Worm (Caenorhabditis elegans) whole organism, young adult: Measurements from ENCODE around the gene ceh-13.
A peak's percentile ranks its signal among the peaks of the same experiment; 100 is the strongest.

Experiments used
- C06A6.2 ChIP-seq: fragments of 200-800 bp; sonication (Bioruptor generic); conservative IDR thresholded peaks from 2 replicates; pipeline ENCODE4 v1.3.6; 2022; ENCODE audit warnings: missing genetic modification characterization, missing compliant biosample characterization
- C17E4.6 ChIP-seq: fragments of 200-800 bp; sonication (Bioruptor generic); IDR thresholded peaks from 2 replicates; pipeline ENCODE4 v1.3.6; 2022; ENCODE audit warnings: missing genetic modification reagents, missing genetic modification characterization, missing compliant biosample characterization
- F23B12.7 ChIP-seq: sonication (generic microtip); optimal IDR thresholded peaks from 2 replicates; lab custom pipeline; 2017; ENCODE audit warnings: missing genetic modification characterization, mild to moderate bottlenecking, missing compliant biosample characterization, antibody characterized with exemption, moderate library complexity; ENCODE audit not compliant: insufficient read depth
- F39B2.1 ChIP-seq: fragments of 200-800 bp; sonication (Bioruptor generic); IDR thresholded peaks from 2 replicates; pipeline ENCODE4 v1.3.6; 2022; ENCODE audit warnings: missing genetic modification reagents, missing genetic modification characterization, missing compliant biosample characterization
- F49E8.2 ChIP-seq: sonication (generic microtip); optimal IDR thresholded peaks from 3 replicates; lab custom pipeline; 2017; ENCODE audit warnings: missing genetic modification characterization, mild to moderate bottlenecking, missing compliant biosample characterization, antibody characterized with exemption, moderate library complexity; ENCODE audit not compliant: insufficient read depth
- F57A8.1 ChIP-seq: fragments of 200-800 bp; sonication (Bioruptor generic); optimal IDR thresholded peaks from 2 replicates; lab custom pipeline; 2018; ENCODE audit warnings: mild to moderate bottlenecking, missing genetic modification characterization, moderate library complexity, missing compliant biosample characterization
- F57C9.4 ChIP-seq: sonication (generic microtip); optimal IDR thresholded peaks from 2 replicates; lab custom pipeline; 2017; ENCODE audit warnings: mild to moderate bottlenecking, missing genetic modification characterization, missing compliant biosample characterization
- K12H6.12 ChIP-seq: fragments of 200-800 bp; sonication (Bioruptor generic); optimal IDR thresholded peaks from 2 replicates; lab custom pipeline; 2018; ENCODE audit warnings: mild to moderate bottlenecking, missing genetic modification characterization, missing compliant biosample characterization
- T07F8.4 ChIP-seq: sonication (generic microtip); optimal IDR thresholded peaks from 2 replicates; lab custom pipeline; 2016; ENCODE audit warnings: mild to moderate bottlenecking, missing genetic modification characterization, moderate library complexity, missing compliant biosample characterization
- T26A5.8 ChIP-seq: sonication (generic microtip); optimal IDR thresholded peaks from 2 replicates; lab custom pipeline; 2016; ENCODE audit warnings: missing genetic modification characterization, missing compliant biosample characterization
- Y53G8AR.9 ChIP-seq: fragments of 200-800 bp; sonication (Bioruptor generic); conservative IDR thresholded peaks from 2 replicates; pipeline ENCODE4 v1.3.6; 2022; ENCODE audit warnings: missing genetic modification reagents, missing genetic modification characterization, missing compliant biosample characterization
- akir-1 ChIP-seq: fragments of 200-800 bp; sonication (Bioruptor generic); optimal IDR thresholded peaks from 2 replicates; lab custom pipeline; 2018; ENCODE audit warnings: mild to moderate bottlenecking, missing genetic modification characterization, moderate library complexity, missing compliant biosample characterization
- aptf-3 ChIP-seq: fragments of 200-800 bp; sonication (Bioruptor generic); IDR thresholded peaks from 2 replicates; pipeline ENCODE4 v1.3.6; 2022; ENCODE audit warnings: missing genetic modification characterization, missing compliant biosample characterization
- attf-6 ChIP-seq: fragments of 200-800 bp; sonication (Bioruptor generic); IDR thresholded peaks from 2 replicates; pipeline ENCODE4 v1.3.6; 2022; ENCODE audit warnings: missing genetic modification reagents, missing genetic modification characterization, missing compliant biosample characterization
- bed-1 ChIP-seq: fragments of 200-800 bp; sonication (Bioruptor generic); IDR thresholded peaks from 2 replicates; pipeline ENCODE4 v1.3.6; 2022; ENCODE audit warnings: missing genetic modification reagents, missing genetic modification characterization, missing compliant biosample characterization
- ceh-27 ChIP-seq: fragments of 200-800 bp; sonication (Bioruptor generic); optimal IDR thresholded peaks from 2 replicates; lab custom pipeline; 2018; ENCODE audit warnings: mild to moderate bottlenecking, missing genetic modification characterization, moderate library complexity, missing compliant biosample characterization
- dpl-1 ChIP-seq: fragments of 150-350 bp; optimal IDR thresholded peaks from 2 replicates; lab custom pipeline; 2014; ENCODE audit warnings: missing biosample characterization, missing genetic modification reagents, missing genetic modification characterization
- egl-18 ChIP-seq: fragments of 200-800 bp; sonication (Bioruptor generic); IDR thresholded peaks from 2 replicates; pipeline ENCODE4 v1.3.6; 2022; ENCODE audit warnings: missing genetic modification reagents, missing genetic modification characterization, missing compliant biosample characterization
- egrh-3 ChIP-seq: fragments of 200-800 bp; sonication (Bioruptor generic); IDR thresholded peaks from 2 replicates; pipeline ENCODE4 v1.3.6; 2022; ENCODE audit warnings: missing genetic modification reagents, missing genetic modification characterization, missing compliant biosample characterization
- fkh-3 ChIP-seq: sonication (generic microtip); optimal IDR thresholded peaks from 2 replicates; lab custom pipeline; 2016; ENCODE audit warnings: mild to moderate bottlenecking, missing genetic modification characterization, missing compliant biosample characterization
- him-1 ChIP-seq: sonication (generic microtip); optimal IDR thresholded peaks from 2 replicates; lab custom pipeline; 2016; ENCODE audit warnings: missing genotype, missing genetic modification reagents, missing genetic modification characterization, missing compliant biosample characterization
- hlh-26 ChIP-seq: fragments of 200-800 bp; sonication (Bioruptor generic); conservative IDR thresholded peaks from 2 replicates; pipeline ENCODE4 v1.3.6; 2022; ENCODE audit warnings: missing genetic modification reagents, missing genetic modification characterization, missing compliant biosample characterization
- hmg-20 ChIP-seq: fragments of 200-800 bp; sonication (Bioruptor generic); IDR thresholded peaks from 2 replicates; pipeline ENCODE4 v1.3.6; 2022; ENCODE audit warnings: missing genetic modification reagents, missing genetic modification characterization, missing compliant biosample characterization
- hrde-1 ChIP-seq: sonication (generic microtip); optimal IDR thresholded peaks from 2 replicates; lab custom pipeline; 2016; ENCODE audit warnings: missing genetic modification characterization, mild to moderate bottlenecking, missing compliant biosample characterization, moderate library complexity, missing genotype, missing genetic modification reagents, borderline replicate concordance
- hsf-1 ChIP-seq: fragments of 200-800 bp; sonication (Bioruptor generic); IDR thresholded peaks from 2 replicates; pipeline ENCODE4 v1.3.6; 2022; ENCODE audit warnings: missing genetic modification reagents, missing genetic modification characterization, missing compliant biosample characterization
- lin-26 ChIP-seq: fragments of 200-800 bp; sonication (Bioruptor generic); IDR thresholded peaks from 2 replicates; pipeline ENCODE4 v1.3.6; 2022; ENCODE audit warnings: missing genetic modification reagents, missing genetic modification characterization, missing compliant biosample characterization
- lin-54 ChIP-seq: fragments of 200-800 bp; sonication (Bioruptor generic); optimal IDR thresholded peaks from 2 replicates; lab custom pipeline; 2018; ENCODE audit warnings: mild to moderate bottlenecking, missing genetic modification characterization, missing compliant biosample characterization
- lsy-27 ChIP-seq: sonication (generic microtip); optimal IDR thresholded peaks from 2 replicates; lab custom pipeline; 2017; ENCODE audit warnings: missing genetic modification characterization, mild to moderate bottlenecking, missing compliant biosample characterization, antibody characterized with exemption, missing genotype, borderline replicate concordance; ENCODE audit not compliant: insufficient read depth
- madf-6 ChIP-seq: fragments of 200-800 bp; sonication (Bioruptor generic); IDR thresholded peaks from 2 replicates; pipeline ENCODE4 v1.3.6; 2022; ENCODE audit warnings: missing genetic modification reagents, missing genetic modification characterization, missing compliant biosample characterization
- nfya-2 ChIP-seq: fragments of 200-800 bp; sonication (Bioruptor generic); IDR thresholded peaks from 2 replicates; pipeline ENCODE4 v1.3.6; 2022; ENCODE audit warnings: missing genetic modification reagents, missing genetic modification characterization, missing compliant biosample characterization
- nhr-120 ChIP-seq: fragments of 200-800 bp; sonication (Bioruptor generic); IDR thresholded peaks from 2 replicates; pipeline ENCODE4 v1.3.6; 2022; ENCODE audit warnings: missing genetic modification characterization, missing compliant biosample characterization
- nhr-90 ChIP-seq: sonication (generic microtip); optimal IDR thresholded peaks from 2 replicates; lab custom pipeline; 2016; ENCODE audit warnings: missing genotype, mild to moderate bottlenecking, missing genetic modification characterization, missing compliant biosample characterization
- rec-8 ChIP-seq, 2 experiments: sonication (generic microtip); optimal IDR thresholded peaks; 2 replicates each; lab custom pipeline; 2016; ENCODE audit warnings: mild to moderate bottlenecking in 2 of 2, missing genetic modification characterization in 2 of 2, missing genetic modification reagents in 2 of 2, missing genotype in 2 of 2, missing biosample characterization in 1 of 2, missing compliant biosample characterization in 1 of 2, moderate library complexity in 1 of 2
- sdz-38 ChIP-seq: sonication (generic microtip); optimal IDR thresholded peaks from 2 replicates; lab custom pipeline; 2016; ENCODE audit warnings: missing genotype, missing genetic modification characterization, missing compliant biosample characterization
- sea-2 ChIP-seq: fragments of 200-800 bp; sonication (Bioruptor generic); IDR thresholded peaks from 2 replicates; pipeline ENCODE4 v1.3.6; 2022; ENCODE audit warnings: missing genetic modification characterization, missing compliant biosample characterization
- snpc-1.1 ChIP-seq: sonication (generic microtip); optimal IDR thresholded peaks from 2 replicates; lab custom pipeline; 2017; ENCODE audit warnings: missing genetic modification characterization, mild to moderate bottlenecking, missing compliant biosample characterization, antibody characterized with exemption, moderate library complexity, missing genotype, missing genetic modification reagents; ENCODE audit not compliant: insufficient read depth
- snpc-1.3 ChIP-seq: sonication (generic microtip); optimal IDR thresholded peaks from 2 replicates; lab custom pipeline; 2017; ENCODE audit warnings: missing genetic modification characterization, mild to moderate bottlenecking, missing compliant biosample characterization, antibody characterized with exemption, moderate library complexity, missing genotype, missing genetic modification reagents; ENCODE audit not compliant: insufficient read depth
- snpc-3.4 ChIP-seq: sonication (generic microtip); optimal IDR thresholded peaks from 2 replicates; lab custom pipeline; 2017; ENCODE audit warnings: missing genetic modification characterization, mild to moderate bottlenecking, missing compliant biosample characterization, antibody characterized with exemption, moderate library complexity, missing genotype, missing genetic modification reagents
- snpc-4 ChIP-seq, 5 experiments: fragments of 150-350 bp in 1 of 5; sonication (generic microtip) in 4 of 5; optimal IDR thresholded peaks; 2 replicates each; lab custom pipeline; 2014 to 2018; ENCODE audit warnings: missing genetic modification characterization in 5 of 5, missing biosample characterization in 3 of 5, antibody characterized with exemption in 2 of 5, mild to moderate bottlenecking in 2 of 5, missing compliant biosample characterization in 2 of 5, missing genotype in 2 of 5, moderate library complexity in 2 of 5, missing genetic modification reagents in 1 of 5
- somi-1 ChIP-seq: fragments of 200-800 bp; sonication (Bioruptor generic); optimal IDR thresholded peaks from 2 replicates; lab custom pipeline; 2018; ENCODE audit warnings: mild to moderate bottlenecking, missing genetic modification characterization, missing compliant biosample characterization
- sptf-2 ChIP-seq: fragments of 200-800 bp; sonication (Bioruptor generic); optimal IDR thresholded peaks from 2 replicates; lab custom pipeline; 2018; ENCODE audit warnings: mild to moderate bottlenecking, missing genetic modification characterization, missing compliant biosample characterization
- unc-130 ChIP-seq: sonication (generic microtip); optimal IDR thresholded peaks from 2 replicates; lab custom pipeline; 2016; ENCODE audit warnings: missing genetic modification reagents, missing genetic modification characterization, missing compliant biosample characterization
- unc-62 ChIP-seq: fragments of 150-350 bp; optimal IDR thresholded peaks from 2 replicates; lab custom pipeline; 2014; ENCODE audit warnings: missing biosample characterization, missing genetic modification reagents, missing genetic modification characterization
- xnd-1 ChIP-seq: sonication (generic microtip); optimal IDR thresholded peaks from 2 replicates; lab custom pipeline; 2016; ENCODE audit warnings: missing genotype, missing genetic modification reagents, missing genetic modification characterization, missing compliant biosample characterization
- zim-3 ChIP-seq: sonication (generic microtip); optimal IDR thresholded peaks from 2 replicates; lab custom pipeline; 2017; ENCODE audit warnings: mild to moderate bottlenecking, missing genetic modification characterization, moderate library complexity, missing compliant biosample characterization
- ztf-22 ChIP-seq: fragments of 200-800 bp; sonication (Bioruptor generic); optimal IDR thresholded peaks from 2 replicates; lab custom pipeline; 2018; ENCODE audit warnings: mild to moderate bottlenecking, missing genetic modification characterization, moderate library complexity, missing compliant biosample characterization

ceh-13 gene

ce11 chrIII:7520672-7521071 lies 34.8 kb upstream of the ceh-13 start, which contains the start of the genes cux-7 and C07H6.2 (continued):
- peak; percentile 41 for TF ChIP-seq T07F8.4 (tag; lab: Kevin White, UChicago)
- TF ChIP-seq hlh-26 (GFP tag; lab: Robert Waterston, UW): no peak
- TF ChIP-seq lin-26: no peak
- TF ChIP-seq madf-6 (GFP tag; lab: Robert Waterston, UW): peak; percentile 87
- TF ChIP-seq F49E8.2 (tag; lab: Kevin White, UChicago): no peak
- TF ChIP-seq xnd-1 (tag; lab: Kevin White, UChicago): peak; percentile 23
- no peak for TF ChIP-seq nhr-90
- TF ChIP-seq lsy-27 (tag; lab: Kevin White, UChicago): no peak
- peak; percentile 48 for TF ChIP-seq snpc-3.4 (tag; lab: Kevin White, UChicago)
- TF ChIP-seq ztf-22 (GFP tag; lab: Kevin White, UChicago): peak; percentile 29
- peak; percentile 85 for TF ChIP-seq sea-2
- peak; percentile 74 for TF ChIP-seq somi-1
- TF ChIP-seq hsf-1 (GFP tag; lab: Robert Waterston, UW): peak; percentile 45; the same call in 1 of the 2 replicates
- TF ChIP-seq egl-18 (GFP tag; lab: Robert Waterston, UW): 0 out of 2 replicates have a peak, but pooled peaks have one; percentile 76
- TF ChIP-seq unc-62 (GFP tag; lab: Kevin White, UChicago): no peak
- no peak for TF ChIP-seq fkh-3
- peak; percentile 97 for TF ChIP-seq F57C9.4
- TF ChIP-seq lin-54 (GFP tag; lab: Kevin White, UChicago): peak; percentile 88
- peak; percentile 45; the same call in 1 of the 2 replicates for TF ChIP-seq egrh-3
- TF ChIP-seq rec-8 (tag; optimal IDR thresholded peaks at IDR 0.05; lab: Kevin White, UChicago): peak; percentile 87 to 96
- TF ChIP-seq Y53G8AR.9: peak; percentile 80
- TF ChIP-seq snpc-1.1: peak; percentile 33
- peak; percentile 94 for TF ChIP-seq akir-1 (GFP tag; lab: Kevin White, UChicago)
- peak; percentile 49; the same call in 1 of the 2 replicates for TF ChIP-seq nfya-2 (GFP tag; lab: Robert Waterston, UW)
- peak; percentile 89 for TF ChIP-seq hrde-1 (tag; lab: Kevin White, UChicago)
- TF ChIP-seq T26A5.8 (tag; lab: Kevin White, UChicago): no peak
- TF ChIP-seq unc-130 (GFP tag; lab: Kevin White, UChicago): peak; percentile 97
- TF ChIP-seq F57A8.1 (GFP tag; lab: Kevin White, UChicago): no peak
- TF ChIP-seq sptf-2: no peak
- peak; percentile 96 for TF ChIP-seq zim-3 (tag; lab: Kevin White, UChicago)
- peak; percentile 35; the same call in 1 of the 2 replicates for TF ChIP-seq F39B2.1
- no peak for TF ChIP-seq F23B12.7 (tag; lab: Kevin White, UChicago)
- TF ChIP-seq sdz-38 (tag; lab: Kevin White, UChicago): peak; percentile 24
- peak; percentile 62 for TF ChIP-seq dpl-1 (GFP tag; lab: Kevin White, UChicago)
- peak; percentile 26; the same call in 1 of the 2 replicates for TF ChIP-seq attf-6 (GFP tag; lab: Robert Waterston, UW)
- TF ChIP-seq aptf-3: no peak
- 0 out of 2 replicates have a peak, but pooled peaks have one; percentile 59 for TF ChIP-seq nhr-120 (GFP tag; lab: Robert Waterston, UW)
- peak; percentile 80; the same call in 1 of the 2 replicates for TF ChIP-seq hmg-20 (GFP tag; lab: Robert Waterston, UW)
- peak; percentile 50 for TF ChIP-seq snpc-1.3 (tag; lab: Kevin White, UChicago)
- peak; percentile 16 for TF ChIP-seq snpc-4 (GFP tag; optimal IDR thresholded peaks at IDR 0.05; lab: Kevin White, UChicago)
- TF ChIP-seq snpc-4 (tag; optimal IDR thresholded peaks at IDR 0.05; lab: Kevin White, UChicago): peak in 2 of 4 experiments; percentile 63 to 78
- TF ChIP-seq bed-1: no peak
- TF ChIP-seq K12H6.12 (tag; lab: Kevin White, UChicago): peak; percentile 92
- TF ChIP-seq him-1: peak; percentile 66
- peak; percentile 59; the same call in 1 of the 2 replicates for TF ChIP-seq C17E4.6
- TF ChIP-seq C06A6.2 (GFP tag; lab: Robert Waterston, UW): peak; percentile 78; the same call in 1 of the 2 replicates
- TF ChIP-seq ceh-27 (GFP tag; lab: Kevin White, UChicago): peak; percentile 98
